Worm (Caenorhabditis elegans): ENCODE results near the gene F25H9.2.

DNA sequence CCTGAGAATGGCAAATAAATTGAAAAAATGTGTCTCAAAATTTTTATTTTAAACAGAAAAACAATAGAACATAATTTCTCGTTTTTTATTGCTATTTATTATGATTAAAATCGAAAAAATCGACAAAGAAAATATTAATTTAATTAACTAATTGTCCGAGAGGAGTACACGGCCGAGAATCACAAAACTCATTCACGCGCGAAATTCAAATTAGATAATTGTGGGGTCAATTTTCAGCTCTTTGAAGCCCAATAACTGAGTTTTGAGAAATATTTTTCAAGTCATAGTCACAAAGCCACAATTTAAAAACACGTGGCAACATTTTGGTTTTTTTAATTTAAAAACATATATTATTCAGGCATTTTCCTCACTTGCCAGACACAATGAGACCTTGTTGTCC, 48.8 kb upstream of the F25H9.2 start:
- TF ChIP-seq ama-1 (optimal IDR thresholded peaks at IDR 0.05) (no peak), fkh-10 (GFP tag; optimal IDR thresholded peaks at IDR 0.05) (no peak), nhr-43 (tag; optimal IDR thresholded peaks at IDR 0.05; ENCODE audit: poor library complexity, severe bottlenecking) (peak; percentile 23), egl-27 (tag; optimal IDR thresholded peaks at IDR 0.05) (no peak), lsy-12 (tag; optimal IDR thresholded peaks at IDR 0.05) (no peak), hmg-11 (tag; optimal IDR thresholded peaks at IDR 0.05) (no peak), ztf-11 (tag; optimal IDR thresholded peaks at IDR 0.05) (no peak), ceh-82 (tag; optimal IDR thresholded peaks at IDR 0.05) (no peak), skn-1 (tag; optimal IDR thresholded peaks at IDR 0.05) (no peak)

Measured in whole organism, L3 larva.